3 fruit fly cellular contexts compared by ENCODE assay signal in genomic region chrX:16618724-16619123, dm6.
TF ChIP-seq lines count a peak whose summit lies in the region.

No protein-coding gene starts in this region.

- no peak for TF ChIP-seq CTCF in whole organism, embryonic (GFP tag; optimal IDR thresholded peaks at IDR 0.05; lab: Kevin White, UChicago)

TF ChIP-seq in whole organism, embryonic, 481 proteins besides CTCF, POLR2A, EP300 and RAD21:
- TF ChIP-seq z (GFP tag; IDR thresholded peaks at IDR 0.05; lab: Robert Waterston, UW) (no peak), Pdp1 (GFP tag; optimal IDR thresholded peaks at IDR 0.05; lab: Kevin White, UChicago) (peak in 1 of 2 experiments; percentile 53), Myb (GFP tag; optimal IDR thresholded peaks at IDR 0.05; lab: Kevin White, UChicago) (no peak), dm (GFP tag; optimal IDR thresholded peaks at IDR 0.05; lab: Kevin White, UChicago) (no peak), Blimp-1 (GFP tag; optimal IDR thresholded peaks at IDR 0.05; lab: Kevin White, UChicago) (peak; percentile 5), ttk (GFP tag; IDR thresholded peaks at IDR 0.05; lab: Robert Waterston, UW) (no peak), Drgx (GFP tag; IDR thresholded peaks at IDR 0.05; lab: Robert Waterston, UW) (no peak), B-H1 (GFP tag; IDR thresholded peaks at IDR 0.05; lab: Robert Waterston, UW) (no peak), NfI (GFP tag; optimal IDR thresholded peaks at IDR 0.05; lab: Kevin White, UChicago) (no peak), dan (GFP tag; IDR thresholded peaks at IDR 0.05; lab: Robert Waterston, UW) (no peak), chinmo (GFP tag; IDR thresholded peaks at IDR 0.05; lab: Robert Waterston, UW; ENCODE audit: partially characterized antibody) (0 out of 4 replicates have a peak, but pooled peaks have one; percentile 51), Optix (GFP tag; IDR thresholded peaks at IDR 0.05; lab: Robert Waterston, UW) (no peak), esg (GFP tag; conservative IDR thresholded peaks at IDR 0.05; lab: Robert Waterston, UW) (no peak), CG1529 (GFP tag; optimal IDR thresholded peaks at IDR 0.05; lab: Kevin White, UChicago) (no peak), nom (GFP tag; optimal IDR thresholded peaks at IDR 0.05; lab: Kevin White, UChicago) (peak; percentile 48)

TF ChIP-seq in whole organism, prepupa, 60 proteins besides CTCF, POLR2A, EP300 and RAD21:
- no peak for TF ChIP-seq fd85E (GFP tag; optimal IDR thresholded peaks at IDR 0.05; lab: Kevin White, UChicago)
- no peak for TF ChIP-seq Sox15 (GFP tag; optimal IDR thresholded peaks at IDR 0.05; lab: Kevin White, UChicago)
- TF ChIP-seq CG4318 (GFP tag; optimal IDR thresholded peaks at IDR 0.05; lab: Kevin White, UChicago), result no peak
- TF ChIP-seq CG10669 (GFP tag; optimal IDR thresholded peaks at IDR 0.05; lab: Kevin White, UChicago), result no peak
- TF ChIP-seq Smox (GFP tag; optimal IDR thresholded peaks at IDR 0.05; lab: Kevin White, UChicago), result no peak
- no peak for TF ChIP-seq dac (GFP tag; optimal IDR thresholded peaks at IDR 0.05; lab: Kevin White, UChicago)
- no peak for TF ChIP-seq CG6792 (GFP tag; optimal IDR thresholded peaks at IDR 0.05; lab: Kevin White, UChicago)
- no peak for TF ChIP-seq dsx (GFP tag; optimal IDR thresholded peaks at IDR 0.05; lab: Kevin White, UChicago; ENCODE audit: poor library complexity, severe bottlenecking)
- TF ChIP-seq Lpt (GFP tag; optimal IDR thresholded peaks at IDR 0.05; lab: Kevin White, UChicago), result no peak
- TF ChIP-seq Blimp-1 (GFP tag; optimal IDR thresholded peaks at IDR 0.05; lab: Kevin White, UChicago), result peak; percentile 51
- TF ChIP-seq CG8119 (GFP tag; IDR thresholded peaks at IDR 0.05; lab: Robert Waterston, UW), result 0 out of 3 replicates have a peak, but pooled peaks have one; percentile 3
- no peak for TF ChIP-seq cyc (GFP tag; optimal IDR thresholded peaks at IDR 0.05; lab: Kevin White, UChicago)
- TF ChIP-seq lz (GFP tag; optimal IDR thresholded peaks at IDR 0.05; lab: Kevin White, UChicago), result no peak
- no peak for TF ChIP-seq CG6163 (GFP tag; IDR thresholded peaks at IDR 0.05; lab: Robert Waterston, UW)
- TF ChIP-seq Ets21C (GFP tag; optimal IDR thresholded peaks at IDR 0.05; lab: Kevin White, UChicago), result no peak
- no peak for TF ChIP-seq Ets96B (tag; optimal IDR thresholded peaks at IDR 0.05; lab: Kevin White, UChicago)
- no peak for TF ChIP-seq fkh (GFP tag; optimal IDR thresholded peaks at IDR 0.05; lab: Kevin White, UChicago)

TF ChIP-seq in whole organism, wandering third instar larva, 38 proteins besides CTCF, POLR2A, EP300 and RAD21:
- no peak for TF ChIP-seq Sp1 (GFP tag; optimal IDR thresholded peaks at IDR 0.05; lab: Kevin White, UChicago)
- peak; percentile 12 for TF ChIP-seq psq (GFP tag; optimal IDR thresholded peaks at IDR 0.05; lab: Kevin White, UChicago)

Comparison
In these comparisons a context has a peak if more than half of its experiments do, and no peak if none do; other contexts are left out.
1. Of the 7 proteins assayed by ChIP-seq in both whole organism, embryonic and whole organism, prepupa: peak only in whole organism, embryonic: none; only in whole organism, prepupa: none; in both: Blimp-1; in neither: 6.